Worm (Caenorhabditis elegans) whole organism, L4 larva: ENCODE results near the gene rab-7.

ENCODE experiments used
- ceh-32 ChIP-seq: sonication (generic microtip); optimal IDR thresholded peaks from 2 replicates; lab custom pipeline; 2016; ENCODE audit warnings: mild to moderate bottlenecking, missing genetic modification characterization, missing compliant biosample characterization; ENCODE audit not compliant: poor library complexity
- gei-8 ChIP-seq: fragments of 200-800 bp; sonication (Bioruptor generic); optimal IDR thresholded peaks from 2 replicates; lab custom pipeline; 2018; ENCODE audit warnings: mild to moderate bottlenecking, missing genetic modification characterization, missing compliant biosample characterization

ce11 chrII:11954811-11955210, 11.9 kb downstream of the rab-7 start:
- TF ChIP-seq gei-8 (GFP tag; lab: Kevin White, UChicago) (no peak), ceh-32 (tag; lab: Kevin White, UChicago) (no peak)
